Worm (Caenorhabditis elegans) whole organism, young adult: ENCODE results near the gene srab-9.

Experiments
- C17E4.6 ChIP-seq: fragments of 200-800 bp; sonication (Bioruptor generic); IDR thresholded peaks from 2 replicates; pipeline ENCODE4 v1.3.6; 2022; ENCODE audit warnings: missing genetic modification reagents, missing genetic modification characterization, missing compliant biosample characterization
- D2030.7 ChIP-seq: fragments of 200-800 bp; sonication (Bioruptor generic); IDR thresholded peaks from 2 replicates; pipeline ENCODE4 v1.3.6; 2022; ENCODE audit warnings: missing genetic modification reagents, missing genetic modification characterization, missing compliant biosample characterization
- attf-6 ChIP-seq: fragments of 200-800 bp; sonication (Bioruptor generic); IDR thresholded peaks from 2 replicates; pipeline ENCODE4 v1.3.6; 2022; ENCODE audit warnings: missing genetic modification reagents, missing genetic modification characterization, missing compliant biosample characterization
- ccch-3 ChIP-seq: fragments of 200-800 bp; sonication (Bioruptor generic); optimal IDR thresholded peaks from 2 replicates; lab custom pipeline; 2018; ENCODE audit warnings: mild to moderate bottlenecking, missing genetic modification characterization, missing compliant biosample characterization
- ceh-27 ChIP-seq: fragments of 200-800 bp; sonication (Bioruptor generic); optimal IDR thresholded peaks from 2 replicates; lab custom pipeline; 2018; ENCODE audit warnings: mild to moderate bottlenecking, missing genetic modification characterization, moderate library complexity, missing compliant biosample characterization
- efl-1 ChIP-seq: fragments of 150-350 bp; optimal IDR thresholded peaks from 2 replicates; lab custom pipeline; 2014; ENCODE audit warnings: missing biosample characterization, missing genetic modification reagents, missing genetic modification characterization
- ets-4 ChIP-seq: fragments of 200-800 bp; sonication (Bioruptor generic); optimal IDR thresholded peaks from 2 replicates; lab custom pipeline; 2018; ENCODE audit warnings: mild to moderate bottlenecking, missing genetic modification characterization, missing compliant biosample characterization
- him-1 ChIP-seq: sonication (generic microtip); optimal IDR thresholded peaks from 2 replicates; lab custom pipeline; 2016; ENCODE audit warnings: missing genotype, missing genetic modification reagents, missing genetic modification characterization, missing compliant biosample characterization
- madf-6 ChIP-seq: fragments of 200-800 bp; sonication (Bioruptor generic); IDR thresholded peaks from 2 replicates; pipeline ENCODE4 v1.3.6; 2022; ENCODE audit warnings: missing genetic modification reagents, missing genetic modification characterization, missing compliant biosample characterization
- nfya-2 ChIP-seq: fragments of 200-800 bp; sonication (Bioruptor generic); IDR thresholded peaks from 2 replicates; pipeline ENCODE4 v1.3.6; 2022; ENCODE audit warnings: missing genetic modification reagents, missing genetic modification characterization, missing compliant biosample characterization
- snpc-3.4 ChIP-seq: sonication (generic microtip); optimal IDR thresholded peaks from 2 replicates; lab custom pipeline; 2017; ENCODE audit warnings: missing genetic modification characterization, mild to moderate bottlenecking, missing compliant biosample characterization, antibody characterized with exemption, moderate library complexity, missing genotype, missing genetic modification reagents
- tbx-9 ChIP-seq: sonication (generic microtip); optimal IDR thresholded peaks from 2 replicates; lab custom pipeline; 2016; ENCODE audit warnings: borderline replicate concordance, missing genetic modification characterization, inconsistent platforms, missing compliant biosample characterization

ce11 chrV:3104134-3104533 is 37.0 kb downstream of the srab-9 start, which contains the start of gene str-66:
- TF ChIP-seq him-1 (tag; lab: Kevin White, UChicago): no peak
- TF ChIP-seq C17E4.6 (GFP tag; lab: Robert Waterston, UW): no peak
- no peak for TF ChIP-seq madf-6 (GFP tag; lab: Robert Waterston, UW)
- TF ChIP-seq ceh-27 (GFP tag; lab: Kevin White, UChicago): no peak
- no peak for TF ChIP-seq tbx-9 (tag; lab: Kevin White, UChicago)
- TF ChIP-seq D2030.7 (GFP tag; lab: Robert Waterston, UW): no peak
- no peak for TF ChIP-seq efl-1 (GFP tag; lab: Kevin White, UChicago)
- no peak for TF ChIP-seq ets-4 (GFP tag; lab: Kevin White, UChicago)
- no peak for TF ChIP-seq ccch-3 (GFP tag; lab: Kevin White, UChicago)
- no peak for TF ChIP-seq attf-6 (GFP tag; lab: Robert Waterston, UW)
- no peak for TF ChIP-seq snpc-3.4 (tag; lab: Kevin White, UChicago)
- no peak for TF ChIP-seq nfya-2 (GFP tag; lab: Robert Waterston, UW)
